Worm (Caenorhabditis elegans) whole organism, L1 larva: ENCODE data around the gene clec-157.
A peak's percentile ranks its signal among the peaks of the same experiment; 100 is the strongest.

Experiments
- C04F5.9 ChIP-seq: sonication (generic microtip); optimal IDR thresholded peaks from 2 replicates; lab custom pipeline; 2016; ENCODE audit warnings: missing genetic modification characterization, missing compliant biosample characterization
- C16A3.4 ChIP-seq: fragments of 150-350 bp; optimal IDR thresholded peaks from 2 replicates; lab custom pipeline; 2014; ENCODE audit warnings: missing biosample characterization, missing genetic modification characterization
- aha-1 ChIP-seq: fragments of 150-350 bp; optimal IDR thresholded peaks from 2 replicates; lab custom pipeline; 2014; ENCODE audit warnings: missing biosample characterization, missing genetic modification characterization
- ceh-63 ChIP-seq: fragments of 200-800 bp; sonication (Bioruptor generic); optimal IDR thresholded peaks from 2 replicates; lab custom pipeline; 2018; ENCODE audit warnings: mild to moderate bottlenecking, missing genetic modification characterization, missing compliant biosample characterization
- ceh-82 ChIP-seq, 3 experiments: fragments of 150-350 bp in 1 of 3; sonication (generic microtip) in 2 of 3; optimal IDR thresholded peaks; 2 replicates each; lab custom pipeline; 2014 to 2017; ENCODE audit warnings: missing biosample characterization in 3 of 3, missing genetic modification characterization in 3 of 3
- ceh-90 ChIP-seq: sonication (generic microtip); optimal IDR thresholded peaks from 2 replicates; lab custom pipeline; 2016; ENCODE audit warnings: missing genetic modification characterization, missing compliant biosample characterization
- dsc-1 ChIP-seq: sonication (generic microtip); optimal IDR thresholded peaks from 2 replicates; lab custom pipeline; 2016; ENCODE audit warnings: mild to moderate bottlenecking, missing genetic modification characterization, missing compliant biosample characterization
- efl-1 ChIP-seq, 4 experiments: fragments of 150-350 bp; optimal IDR thresholded peaks in 3 of 4; peaks in 1 of 4; 1 replicate in 1 of 4; 2 replicates in 3 of 4; lab custom pipeline; 2014; ENCODE audit warnings: missing biosample characterization in 2 of 4, missing genetic modification characterization in 2 of 4, missing genetic modification reagents in 2 of 4
- egl-27 ChIP-seq, 2 experiments: fragments of 150-350 bp in 1 of 2; sonication (generic microtip); optimal IDR thresholded peaks; 3 replicates each; lab custom pipeline; 2017 to 2018; ENCODE audit warnings: missing biosample characterization in 2 of 2, missing genetic modification characterization in 2 of 2, missing genetic modification reagents in 2 of 2
- ets-5 ChIP-seq: fragments of 200-800 bp; sonication (Bioruptor generic); IDR thresholded peaks from 2 replicates; pipeline ENCODE4 v1.3.6; 2022; ENCODE audit warnings: missing genetic modification characterization, missing compliant biosample characterization
- fkh-10 ChIP-seq: sonication (generic microtip); optimal IDR thresholded peaks from 2 replicates; lab custom pipeline; 2017; ENCODE audit warnings: missing biosample characterization, missing genetic modification reagents, missing genetic modification characterization
- fkh-4 ChIP-seq: sonication (generic microtip); optimal IDR thresholded peaks from 2 replicates; lab custom pipeline; 2016; ENCODE audit warnings: missing compliant biosample characterization, missing genetic modification characterization, borderline replicate concordance
- fkh-8 ChIP-seq: sonication (generic microtip); optimal IDR thresholded peaks from 2 replicates; lab custom pipeline; 2016; ENCODE audit warnings: mild to moderate bottlenecking, missing genetic modification characterization, missing compliant biosample characterization
- hlh-17 ChIP-seq: fragments of 200-800 bp; sonication (Bioruptor generic); optimal IDR thresholded peaks from 2 replicates; lab custom pipeline; 2018; ENCODE audit warnings: missing genetic modification characterization, mild to moderate bottlenecking, missing compliant biosample characterization, moderate library complexity, borderline replicate concordance
- hlh-4 ChIP-seq: sonication (generic microtip); optimal IDR thresholded peaks from 2 replicates; lab custom pipeline; 2016; ENCODE audit warnings: mild to moderate bottlenecking, missing genetic modification characterization, missing compliant biosample characterization
- hpl-2 ChIP-seq: fragments of 150-350 bp; optimal IDR thresholded peaks from 2 replicates; lab custom pipeline; 2014; ENCODE audit warnings: missing biosample characterization, missing genetic modification reagents, missing genetic modification characterization
- lin-14 ChIP-seq: fragments of 200-800 bp; sonication (Bioruptor generic); optimal IDR thresholded peaks from 2 replicates; lab custom pipeline; 2018; ENCODE audit warnings: mild to moderate bottlenecking, missing genetic modification characterization, moderate library complexity, missing compliant biosample characterization
- lin-15B ChIP-seq: fragments of 150-350 bp; sonication (generic microtip); optimal IDR thresholded peaks from 3 replicates; lab custom pipeline; 2014; ENCODE audit warnings: missing biosample characterization, missing genetic modification characterization
- lir-3 ChIP-seq: sonication (generic microtip); optimal IDR thresholded peaks from 2 replicates; lab custom pipeline; 2016; ENCODE audit warnings: mild to moderate bottlenecking, missing genetic modification characterization, moderate library complexity, missing compliant biosample characterization; ENCODE audit not compliant: poor library complexity
- mab-9 ChIP-seq: fragments of 200-800 bp; sonication (Bioruptor generic); IDR thresholded peaks from 2 replicates; pipeline ENCODE4 v1.3.6; 2022; ENCODE audit warnings: missing genetic modification reagents, missing genetic modification characterization, missing compliant biosample characterization
- mdl-1 ChIP-seq, 2 experiments: fragments of 150-350 bp; optimal IDR thresholded peaks; 2 replicates each; lab custom pipeline; 2014 to 2017; ENCODE audit warnings: missing biosample characterization in 2 of 2, missing genetic modification characterization in 2 of 2, inconsistent platforms in 1 of 2
- nhr-237 ChIP-seq: fragments of 150-350 bp; optimal IDR thresholded peaks from 2 replicates; lab custom pipeline; 2014; ENCODE audit warnings: missing biosample characterization, missing genetic modification characterization
- pqm-1 ChIP-seq: sonication (generic microtip); optimal IDR thresholded peaks from 3 replicates; lab custom pipeline; 2017; ENCODE audit warnings: missing biosample characterization, missing genetic modification characterization
- skn-1 ChIP-seq: fragments of 150-350 bp; optimal IDR thresholded peaks from 2 replicates; lab custom pipeline; 2014; ENCODE audit warnings: missing biosample characterization, missing genetic modification characterization
- snpc-4 ChIP-seq: fragments of 150-350 bp; optimal IDR thresholded peaks from 2 replicates; lab custom pipeline; 2014; ENCODE audit warnings: missing biosample characterization, missing genetic modification characterization
- sup-37 ChIP-seq: fragments of 200-800 bp; sonication (Bioruptor generic); optimal IDR thresholded peaks from 2 replicates; lab custom pipeline; 2018; ENCODE audit warnings: mild to moderate bottlenecking, missing genetic modification characterization, missing compliant biosample characterization
- swsn-7 ChIP-seq: sonication (generic microtip); optimal IDR thresholded peaks from 2 replicates; lab custom pipeline; 2016; ENCODE audit warnings: missing genetic modification characterization, missing compliant biosample characterization
- tbx-2 ChIP-seq: sonication (generic microtip); optimal IDR thresholded peaks from 2 replicates; lab custom pipeline; 2016; ENCODE audit warnings: missing genetic modification characterization, missing compliant biosample characterization
- tlp-1 ChIP-seq: fragments of 150-350 bp; optimal IDR thresholded peaks from 2 replicates; lab custom pipeline; 2014; ENCODE audit warnings: missing biosample characterization, missing genetic modification characterization
- unc-30 ChIP-seq: sonication (generic microtip); optimal IDR thresholded peaks from 2 replicates; lab custom pipeline; 2017; ENCODE audit warnings: missing biosample characterization, missing genetic modification characterization
- vab-15 ChIP-seq: sonication (generic microtip); optimal IDR thresholded peaks from 2 replicates; lab custom pipeline; 2017; ENCODE audit warnings: missing genotype, mild to moderate bottlenecking, missing genetic modification characterization, missing compliant biosample characterization
- zip-4 ChIP-seq: fragments of 200-800 bp; sonication (Bioruptor generic); optimal IDR thresholded peaks from 2 replicates; lab custom pipeline; 2018; ENCODE audit warnings: mild to moderate bottlenecking, missing genetic modification characterization, moderate library complexity, missing compliant biosample characterization

The clec-157 gene

DNA sequence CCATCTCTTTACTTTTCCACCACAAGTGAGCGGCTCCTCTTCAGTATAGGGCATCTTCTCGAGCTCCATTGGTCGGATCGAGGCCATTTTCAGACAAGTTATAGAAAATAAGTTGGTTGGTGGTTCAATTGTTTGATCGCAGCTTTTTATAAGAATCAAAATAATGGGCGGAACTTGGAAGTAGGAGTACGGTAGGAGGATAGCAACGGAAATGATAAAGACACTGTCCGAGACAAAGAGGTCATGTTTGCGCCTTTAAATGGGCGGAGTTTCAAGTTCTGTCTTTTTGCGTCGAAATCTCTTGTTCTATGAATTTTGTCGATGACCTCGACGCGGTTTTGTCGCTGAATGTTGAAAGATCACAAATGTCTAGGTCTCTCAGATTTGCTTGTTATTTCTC is 22.1 kb downstream of the clec-157 start, which contains the start of gene F26A1.8:
TSS of gene F26A1.8 (minus strand) at position 101 of the 400 bp plus-strand sequence.
- no peak for TF ChIP-seq mab-9 (GFP tag; lab: Robert Waterston, UW)
- no peak for TF ChIP-seq lin-14 (GFP tag; lab: Kevin White, UChicago)
- no peak for TF ChIP-seq fkh-4 (tag; lab: Kevin White, UChicago)
- no peak for TF ChIP-seq mdl-1 (tag; optimal IDR thresholded peaks at IDR 0.05; lab: Kevin White, UChicago)
- no peak for TF ChIP-seq ceh-82 (tag; optimal IDR thresholded peaks at IDR 0.05; lab: Kevin White, UChicago)
- TF ChIP-seq C16A3.4 (tag; lab: Kevin White, UChicago): no peak
- no peak for TF ChIP-seq dsc-1
- TF ChIP-seq hpl-2 (GFP tag; lab: Kevin White, UChicago): no peak
- no peak for TF ChIP-seq fkh-10
- TF ChIP-seq efl-1 (optimal IDR thresholded peaks at IDR 0.05; lab: Kevin White, UChicago): no peak
- TF ChIP-seq efl-1 (GFP tag; optimal IDR thresholded peaks at IDR 0.05 in 1 of 2; lab: Kevin White, UChicago): no peak
- no peak for TF ChIP-seq egl-27 (tag; optimal IDR thresholded peaks at IDR 0.05; lab: Kevin White, UChicago)
- TF ChIP-seq aha-1 (tag; lab: Kevin White, UChicago): no peak
- no peak for TF ChIP-seq skn-1
- TF ChIP-seq vab-15 (tag; lab: Kevin White, UChicago): no peak
- no peak for TF ChIP-seq lir-3 (tag; lab: Kevin White, UChicago)

DNA sequence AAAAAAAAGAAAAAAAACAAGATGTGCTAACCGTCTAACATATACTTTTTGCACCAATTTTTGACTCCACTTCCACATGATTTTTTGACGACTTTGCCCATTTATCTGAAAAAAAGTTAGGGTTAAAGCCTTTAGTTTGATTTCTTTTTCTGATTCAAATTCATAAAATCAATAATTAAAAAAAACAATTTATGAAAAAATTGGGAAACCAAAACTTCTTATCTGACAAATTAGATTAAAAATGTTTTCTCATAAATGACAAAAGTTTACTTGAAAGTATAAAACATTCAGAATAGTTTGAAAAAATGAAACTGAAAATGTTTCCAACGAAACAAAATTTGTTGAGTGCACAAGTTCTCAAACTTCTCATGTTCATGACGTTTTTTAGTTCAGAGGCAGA is 24.4 kb downstream of the clec-157 start, which contains the start of gene F26A1.7:
TSS of gene F26A1.7 (minus strand) at position 101 of the 400 bp plus-strand sequence.
- TF ChIP-seq fkh-8 (tag; lab: Kevin White, UChicago) (no peak), lin-15B (tag; lab: Kevin White, UChicago) (no peak), swsn-7 (tag; lab: Kevin White, UChicago) (no peak), pqm-1 (tag; lab: Kevin White, UChicago) (no peak), hlh-4 (tag; lab: Kevin White, UChicago) (no peak), zip-4 (GFP tag; lab: Kevin White, UChicago) (no peak), ceh-63 (no peak), tlp-1 (tag; lab: Kevin White, UChicago) (no peak), ets-5 (GFP tag; lab: Robert Waterston, UW) (no peak)

ce11 chrIII:4817240-4817639 is 27.0 kb downstream of the clec-157 start, which contains the start of gene F26A1.4:
F26A1.4 (plus strand) TSS chrIII:4817540.
- TF ChIP-seq sup-37 (GFP tag; lab: Kevin White, UChicago): no peak
- no peak for TF ChIP-seq snpc-4 (tag; lab: Kevin White, UChicago)
- TF ChIP-seq mdl-1 (tag; optimal IDR thresholded peaks at IDR 0.05; lab: Kevin White, UChicago): no peak
- no peak for TF ChIP-seq lin-14 (GFP tag; lab: Kevin White, UChicago)
- no peak for TF ChIP-seq ceh-90 (tag; lab: Kevin White, UChicago)
- no peak for TF ChIP-seq C16A3.4 (tag; lab: Kevin White, UChicago)
- no peak for TF ChIP-seq hlh-17 (GFP tag; lab: Kevin White, UChicago)
- TF ChIP-seq zip-4 (GFP tag; lab: Kevin White, UChicago): no peak
- TF ChIP-seq C04F5.9 (tag; lab: Kevin White, UChicago): no peak
- TF ChIP-seq skn-1: no peak
- TF ChIP-seq unc-30: no peak
- TF ChIP-seq tbx-2 (tag; lab: Kevin White, UChicago): no peak
- TF ChIP-seq vab-15 (tag; lab: Kevin White, UChicago): no peak
- no peak for TF ChIP-seq aha-1 (tag; lab: Kevin White, UChicago)
- no peak for TF ChIP-seq efl-1 (optimal IDR thresholded peaks at IDR 0.05; lab: Kevin White, UChicago)
- no peak for TF ChIP-seq efl-1 (GFP tag; optimal IDR thresholded peaks at IDR 0.05 in 1 of 2; lab: Kevin White, UChicago)

DNA sequence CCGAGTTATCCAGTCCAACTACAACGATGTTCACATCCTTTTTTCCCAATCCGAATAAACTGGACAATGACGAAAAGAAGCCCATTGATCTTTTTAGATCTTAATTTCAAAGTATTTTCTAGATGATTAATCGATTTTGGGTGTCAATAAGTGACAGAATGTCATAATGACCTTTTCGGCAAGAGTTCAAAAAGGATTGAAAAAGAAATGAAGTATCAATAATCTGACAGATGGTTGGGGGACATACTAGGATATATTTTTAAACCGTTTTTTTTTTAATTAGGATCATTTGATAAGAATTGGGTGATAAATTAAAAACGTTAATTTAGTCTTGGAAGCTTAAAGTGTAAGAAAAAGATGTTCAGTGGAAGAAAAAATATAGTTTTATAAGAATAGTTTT is 29.5 kb downstream of the clec-157 start, which contains the start of gene arl-6:
TSS of gene arl-6 (minus strand) at position 101 of the 400 bp plus-strand sequence.
- no peak for TF ChIP-seq efl-1 (optimal IDR thresholded peaks at IDR 0.05; lab: Kevin White, UChicago)
- peak in 1 of 2 experiments; percentile 49 for TF ChIP-seq efl-1 (GFP tag; optimal IDR thresholded peaks at IDR 0.05 in 1 of 2; lab: Kevin White, UChicago)
- no peak for TF ChIP-seq nhr-237 (tag; lab: Kevin White, UChicago)
- no peak for TF ChIP-seq ets-5 (GFP tag; lab: Robert Waterston, UW)
- no peak for TF ChIP-seq ceh-82 (tag; optimal IDR thresholded peaks at IDR 0.05; lab: Kevin White, UChicago)
